Worm (Caenorhabditis elegans) whole organism, L3 larva: Measurements from ENCODE around the gene epg-4.

Experiments used
- R02D3.7 ChIP-seq: fragments of 150-350 bp; optimal IDR thresholded peaks from 2 replicates; lab custom pipeline; 2014; ENCODE audit warnings: missing biosample characterization, missing genetic modification characterization
- ceh-16 ChIP-seq: sonication (generic microtip); optimal IDR thresholded peaks from 2 replicates; lab custom pipeline; 2017; ENCODE audit warnings: missing biosample characterization, missing genetic modification characterization
- ceh-9 ChIP-seq: sonication (generic microtip); optimal IDR thresholded peaks from 2 replicates; lab custom pipeline; 2018; ENCODE audit warnings: missing biosample characterization, missing genetic modification characterization
- daf-12 ChIP-seq: fragments of 150-350 bp; optimal IDR thresholded peaks from 2 replicates; lab custom pipeline; 2014; ENCODE audit warnings: missing biosample characterization, missing genetic modification reagents, missing genetic modification characterization
- egl-5 ChIP-seq: fragments of 150-350 bp; optimal IDR thresholded peaks from 2 replicates; lab custom pipeline; 2017; ENCODE audit warnings: missing biosample characterization, missing genetic modification reagents, missing genetic modification characterization, inconsistent platforms
- elt-2 ChIP-seq: sonication (generic microtip); optimal IDR thresholded peaks from 2 replicates; lab custom pipeline; 2016; ENCODE audit warnings: missing genetic modification reagents, mild to moderate bottlenecking, missing genetic modification characterization, missing compliant biosample characterization
- fkh-10 ChIP-seq: sonication (generic microtip); optimal IDR thresholded peaks from 2 replicates; lab custom pipeline; 2017; ENCODE audit warnings: missing biosample characterization, missing genetic modification reagents, missing genetic modification characterization
- fkh-2 ChIP-seq: fragments of 150-350 bp; optimal IDR thresholded peaks from 2 replicates; lab custom pipeline; 2014; ENCODE audit warnings: missing biosample characterization, missing genetic modification reagents, missing genetic modification characterization
- hmg-11 ChIP-seq: sonication (generic microtip); optimal IDR thresholded peaks from 2 replicates; lab custom pipeline; 2016; ENCODE audit warnings: missing genetic modification characterization, missing compliant biosample characterization
- jun-1 ChIP-seq: fragments of 150-350 bp; optimal IDR thresholded peaks from 2 replicates; lab custom pipeline; 2014; ENCODE audit warnings: missing biosample characterization, missing genetic modification reagents, missing genetic modification characterization
- lin-15B ChIP-seq: fragments of 150-350 bp; optimal IDR thresholded peaks from 2 replicates; lab custom pipeline; 2014; ENCODE audit warnings: missing biosample characterization, missing genetic modification characterization
- lin-39 ChIP-seq: fragments of 150-350 bp; optimal IDR thresholded peaks from 2 replicates; lab custom pipeline; 2018; ENCODE audit warnings: missing biosample characterization, missing genetic modification reagents, missing genetic modification characterization
- lsy-12 ChIP-seq: sonication (generic microtip); optimal IDR thresholded peaks from 2 replicates; lab custom pipeline; 2016; ENCODE audit warnings: mild to moderate bottlenecking, missing genetic modification characterization, missing compliant biosample characterization
- nfya-1 ChIP-seq: sonication (generic microtip); optimal IDR thresholded peaks from 2 replicates; lab custom pipeline; 2017; ENCODE audit warnings: missing genetic modification characterization, mild to moderate bottlenecking, missing compliant biosample characterization, antibody characterized with exemption, moderate library complexity; ENCODE audit not compliant: insufficient read depth
- nhr-11 ChIP-seq: fragments of 150-350 bp; optimal IDR thresholded peaks from 2 replicates; lab custom pipeline; 2014; ENCODE audit warnings: missing biosample characterization, missing genetic modification characterization
- nhr-12 ChIP-seq: fragments of 150-350 bp; optimal IDR thresholded peaks from 2 replicates; lab custom pipeline; 2014; ENCODE audit warnings: missing biosample characterization, missing genetic modification characterization
- nhr-23 ChIP-seq: fragments of 150-350 bp; optimal IDR thresholded peaks from 2 replicates; lab custom pipeline; 2014; ENCODE audit warnings: missing biosample characterization, missing genetic modification reagents, missing genetic modification characterization
- nhr-237 ChIP-seq: fragments of 150-350 bp; optimal IDR thresholded peaks from 2 replicates; lab custom pipeline; 2014; ENCODE audit warnings: missing biosample characterization, missing genetic modification characterization
- nhr-25 ChIP-seq: sonication (generic microtip); optimal IDR thresholded peaks from 2 replicates; lab custom pipeline; 2017; ENCODE audit warnings: missing biosample characterization, missing genetic modification characterization
- nhr-76 ChIP-seq: fragments of 150-350 bp; sonication (generic microtip); optimal IDR thresholded peaks from 5 replicates; lab custom pipeline; 2014; ENCODE audit warnings: missing biosample characterization, missing genetic modification characterization
- pha-4 ChIP-seq: fragments of 150-350 bp; optimal IDR thresholded peaks from 2 replicates; lab custom pipeline; 2014; ENCODE audit warnings: missing biosample characterization, missing genetic modification reagents, missing genetic modification characterization
- pqm-1 ChIP-seq: fragments of 150-350 bp; optimal IDR thresholded peaks from 2 replicates; lab custom pipeline; 2017; ENCODE audit warnings: missing biosample characterization, missing genetic modification characterization, inconsistent platforms
- sea-2 ChIP-seq: fragments of 150-350 bp; sonication (generic microtip); optimal IDR thresholded peaks from 4 replicates; lab custom pipeline; 2014; ENCODE audit warnings: missing biosample characterization, missing genetic modification reagents, missing genetic modification characterization
- skn-1 ChIP-seq: fragments of 150-350 bp; optimal IDR thresholded peaks from 2 replicates; lab custom pipeline; 2014; ENCODE audit warnings: missing biosample characterization, missing genetic modification characterization
- snpc-4 ChIP-seq: fragments of 150-350 bp; optimal IDR thresholded peaks from 2 replicates; lab custom pipeline; 2014; ENCODE audit warnings: missing biosample characterization, missing genetic modification characterization
- tbx-2 ChIP-seq: sonication (generic microtip); optimal IDR thresholded peaks from 2 replicates; lab custom pipeline; 2016; ENCODE audit warnings: mild to moderate bottlenecking, missing genetic modification characterization, missing compliant biosample characterization
- unc-39 ChIP-seq: sonication (generic microtip); optimal IDR thresholded peaks from 4 replicates; lab custom pipeline; 2017; ENCODE audit warnings: missing biosample characterization, missing genetic modification characterization
- unc-62 ChIP-seq: fragments of 150-350 bp; sonication (generic microtip); optimal IDR thresholded peaks from 4 replicates; lab custom pipeline; 2014; ENCODE audit warnings: missing biosample characterization, missing genetic modification reagents, missing genetic modification characterization
- zag-1 ChIP-seq: fragments of 150-350 bp; optimal IDR thresholded peaks from 2 replicates; lab custom pipeline; 2014; ENCODE audit warnings: missing biosample characterization, missing genetic modification characterization
- ztf-11 ChIP-seq: fragments of 150-350 bp; optimal IDR thresholded peaks from 2 replicates; lab custom pipeline; 2014; ENCODE audit warnings: missing biosample characterization, missing genetic modification characterization
- ztf-4 ChIP-seq: fragments of 150-350 bp; optimal IDR thresholded peaks from 2 replicates; lab custom pipeline; 2014; ENCODE audit warnings: missing biosample characterization, missing genetic modification characterization

Gene epg-4

DNA sequence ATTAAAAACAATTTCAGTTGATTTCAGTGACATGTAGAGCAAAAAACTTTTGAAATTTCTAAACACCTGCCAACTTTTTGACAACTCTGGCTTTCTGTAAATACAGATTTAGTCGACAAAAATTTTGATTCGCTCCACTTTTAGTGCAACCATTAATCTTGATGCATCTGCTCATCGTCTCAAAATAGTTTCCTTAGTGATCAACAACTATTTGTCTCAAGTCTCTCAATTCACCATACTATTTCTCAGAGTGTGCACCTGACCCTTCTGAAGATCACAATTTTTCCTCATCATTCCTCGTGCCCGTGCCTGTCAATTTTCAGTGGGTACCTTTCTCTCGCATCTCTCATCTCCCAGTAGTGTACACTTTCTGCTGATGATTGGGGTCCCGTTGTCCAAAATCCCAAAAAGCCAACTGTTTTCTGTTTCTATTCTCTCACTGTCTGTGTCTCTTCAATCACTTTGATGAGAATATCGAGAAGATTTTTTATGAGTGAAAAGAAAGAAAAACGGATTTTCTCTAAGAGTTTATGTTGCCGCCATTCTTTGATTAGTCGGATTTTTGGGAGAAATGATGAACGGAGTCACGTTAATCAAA, 35.1 kb downstream of the epg-4 start:
- TF ChIP-seq tbx-2 (tag; lab: Kevin White, UChicago) = no peak
- TF ChIP-seq elt-2 (tag; lab: Kevin White, UChicago) = no peak
- TF ChIP-seq nhr-237 (tag; lab: Kevin White, UChicago) = no peak
- no peak for TF ChIP-seq nhr-12
- TF ChIP-seq pha-4 (tag; lab: Kevin White, UChicago) = no peak
- TF ChIP-seq ceh-16 (tag; lab: Kevin White, UChicago) = no peak
- TF ChIP-seq lin-15B (tag; lab: Kevin White, UChicago) = peak; percentile 38
- TF ChIP-seq nhr-11 = peak; percentile 12
- TF ChIP-seq pqm-1 (tag; lab: Kevin White, UChicago) = no peak
- peak; percentile 48 for TF ChIP-seq unc-62 (GFP tag; lab: Kevin White, UChicago)
- peak; percentile 33 for TF ChIP-seq fkh-2 (tag; lab: Kevin White, UChicago)
- no peak for TF ChIP-seq skn-1 (tag; lab: Kevin White, UChicago)
- peak; percentile 3 for TF ChIP-seq egl-5 (tag; lab: Kevin White, UChicago)
- TF ChIP-seq nfya-1 = peak; percentile 34
- TF ChIP-seq, all 47 proteins: peak for 6

DNA sequence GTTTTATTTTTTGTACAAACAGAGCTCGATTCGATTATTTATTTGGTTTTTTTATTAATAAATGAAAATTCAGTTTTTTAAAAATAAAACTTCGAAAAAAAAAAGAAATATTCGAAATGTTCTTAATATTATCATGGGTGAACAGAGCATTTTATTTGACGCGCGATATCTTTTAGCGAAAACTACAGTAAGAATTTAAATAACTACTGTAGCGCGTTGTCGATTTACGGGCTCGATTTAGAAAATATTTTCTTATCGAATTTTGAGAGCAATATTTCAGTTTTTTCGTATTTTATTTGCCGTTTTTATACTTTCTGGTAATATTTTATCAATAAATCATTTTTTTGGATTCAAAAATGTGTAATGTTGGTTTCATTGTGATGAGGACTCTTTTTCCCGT, 39.1 kb downstream of the epg-4 start:
- TF ChIP-seq nhr-76 (tag; lab: Kevin White, UChicago) = no peak
- TF ChIP-seq ztf-4 = no peak
- TF ChIP-seq fkh-10 (GFP tag; lab: Kevin White, UChicago) = no peak
- TF ChIP-seq hmg-11 (tag; lab: Kevin White, UChicago) = no peak
- no peak for TF ChIP-seq egl-5 (tag; lab: Kevin White, UChicago)
- TF ChIP-seq nfya-1 = no peak
- no peak for TF ChIP-seq jun-1 (tag; lab: Kevin White, UChicago)
- no peak for TF ChIP-seq elt-2 (tag; lab: Kevin White, UChicago)
- no peak for TF ChIP-seq pha-4 (tag; lab: Kevin White, UChicago)
- TF ChIP-seq ceh-16 (tag; lab: Kevin White, UChicago) = no peak
- no peak for TF ChIP-seq unc-62 (GFP tag; lab: Kevin White, UChicago)
- TF ChIP-seq unc-39 (tag; lab: Kevin White, UChicago) = no peak
- no peak for TF ChIP-seq R02D3.7
- no peak for TF ChIP-seq sea-2 (GFP tag; lab: Kevin White, UChicago)
- TF ChIP-seq nhr-25 = no peak
- TF ChIP-seq daf-12 (tag; lab: Kevin White, UChicago) = no peak
- TF ChIP-seq, all 47 proteins: peak for 0

DNA sequence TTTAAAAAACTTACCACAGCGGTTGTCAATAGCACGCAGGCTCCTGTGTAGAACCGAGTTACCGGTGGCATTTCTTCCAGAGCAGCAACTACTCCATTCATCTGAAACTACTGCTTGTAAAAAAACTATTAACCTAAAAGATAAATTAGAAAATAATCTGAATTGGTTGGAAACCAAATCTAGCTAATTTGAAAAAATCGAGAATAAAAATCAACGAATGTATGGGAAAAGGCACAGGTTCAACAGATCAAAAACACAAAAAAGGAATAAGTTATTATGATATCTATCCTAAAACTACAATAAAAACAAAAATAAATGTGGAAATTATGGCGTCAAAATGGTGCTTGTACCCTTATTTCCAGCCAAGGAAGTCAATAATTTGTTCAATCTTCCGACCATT, 41.1 kb downstream of the epg-4 start, which contains the start of gene der-2:
TSS of gene der-2 (minus strand) at position 101 of the 400 bp plus-strand sequence.
- TF ChIP-seq sea-2 (GFP tag; lab: Kevin White, UChicago) = no peak
- TF ChIP-seq lin-39 (tag; lab: Kevin White, UChicago) = no peak
- no peak for TF ChIP-seq nhr-76 (tag; lab: Kevin White, UChicago)
- TF ChIP-seq ceh-9 (tag; lab: Kevin White, UChicago) = no peak

DNA sequence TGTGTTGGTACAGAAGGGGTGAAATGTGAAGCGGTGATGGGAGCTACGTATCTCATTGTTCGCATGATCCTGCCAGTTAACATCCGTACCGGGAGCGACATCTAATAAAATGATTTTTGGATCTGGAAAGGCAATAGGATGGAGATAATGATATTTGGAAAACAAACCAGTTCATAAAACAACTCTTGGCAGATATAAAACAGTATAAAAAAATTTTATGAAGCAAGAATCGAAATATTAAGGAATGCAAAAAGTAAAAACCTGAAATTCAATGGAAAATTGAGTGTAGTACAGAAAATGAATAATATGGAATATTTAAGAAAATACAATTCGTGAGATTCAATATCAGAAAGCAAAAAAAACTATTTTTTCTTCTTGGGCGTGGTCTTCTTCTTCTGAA, 44.6 kb downstream of the epg-4 start, which contains the start of gene hsp-75:
TSS of gene hsp-75 (minus strand) at position 101 of the 400 bp plus-strand sequence.
- TF ChIP-seq R02D3.7 (no peak), ceh-9 (tag; lab: Kevin White, UChicago) (no peak), ztf-11 (tag; lab: Kevin White, UChicago) (no peak), egl-5 (tag; lab: Kevin White, UChicago) (no peak), pha-4 (tag; lab: Kevin White, UChicago) (no peak), nhr-76 (tag; lab: Kevin White, UChicago) (no peak), lin-15B (tag; lab: Kevin White, UChicago) (no peak)

DNA sequence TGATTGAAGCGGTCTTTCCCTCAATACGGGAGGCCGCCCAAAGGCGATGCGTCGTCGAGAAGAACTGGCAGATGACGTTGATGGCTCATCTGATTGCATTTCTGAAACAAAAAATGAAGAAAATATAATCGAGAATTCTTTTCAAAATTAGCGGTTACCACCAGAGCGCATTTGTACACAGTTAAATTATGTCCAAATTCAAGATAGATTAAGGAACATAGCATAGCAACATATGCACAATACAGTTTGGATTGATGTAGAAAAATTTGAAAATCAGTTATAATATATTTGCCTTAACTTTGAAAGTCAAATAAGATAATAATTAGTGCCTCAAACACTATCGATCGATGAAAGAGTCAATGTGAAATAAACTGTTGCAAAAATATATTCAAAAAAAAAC, 47.7 kb downstream of the epg-4 start, which contains the start of gene R151.8:
TSS of gene R151.8 (minus strand) at position 101 of the 400 bp plus-strand sequence.
- no peak for TF ChIP-seq ceh-16 (tag; lab: Kevin White, UChicago)
- TF ChIP-seq lsy-12 (tag; lab: Kevin White, UChicago) = no peak
- no peak for TF ChIP-seq nhr-23 (tag; lab: Kevin White, UChicago)
- no peak for TF ChIP-seq hmg-11 (tag; lab: Kevin White, UChicago)
- TF ChIP-seq snpc-4 (tag; lab: Kevin White, UChicago) = no peak
- no peak for TF ChIP-seq nhr-76 (tag; lab: Kevin White, UChicago)
- no peak for TF ChIP-seq jun-1 (tag; lab: Kevin White, UChicago)
- TF ChIP-seq egl-5 (tag; lab: Kevin White, UChicago) = no peak
- no peak for TF ChIP-seq pha-4 (tag; lab: Kevin White, UChicago)
- TF ChIP-seq zag-1 = no peak
